Fruit fly (Drosophila melanogaster) whole organism, embryonic: ENCODE measurements around the gene Obp99b.

Experiments
- Atf-2 ChIP-seq: fragments of 200-800 bp; sonication (Bioruptor generic); optimal IDR thresholded peaks from 2 replicates; lab custom pipeline; 2016; ENCODE audit warnings: missing biosample characterization, missing genetic modification characterization
- Bgb ChIP-seq: fragments of 200-800 bp; sonication (Bioruptor generic); IDR thresholded peaks from 2 replicates; pipeline ENCODE4 v1.3.6; 2022; ENCODE audit warnings: missing biosample characterization, missing genetic modification characterization; ENCODE audit not compliant: partially characterized antibody
- CG10462 ChIP-seq: fragments of 200-800 bp; sonication (Bioruptor generic); optimal IDR thresholded peaks from 2 replicates; lab custom pipeline; 2016; ENCODE audit warnings: missing biosample characterization, missing genetic modification characterization
- CG11247 ChIP-seq: fragments of 200-800 bp; sonication (Bioruptor generic); IDR thresholded peaks from 2 replicates; pipeline ENCODE4 v1.3.6; 2022; ENCODE audit warnings: missing biosample characterization, missing genetic modification characterization
- CG13775 ChIP-seq: fragments of 200-800 bp; sonication (Bioruptor generic); optimal IDR thresholded peaks from 3 replicates; lab custom pipeline; 2017; ENCODE audit warnings: missing biosample characterization, mild to moderate bottlenecking, missing genetic modification characterization
- CG13894 ChIP-seq: fragments of 200-800 bp; sonication (Bioruptor generic); optimal IDR thresholded peaks from 3 replicates; lab custom pipeline; 2018; ENCODE audit warnings: missing biosample characterization, mild to moderate bottlenecking, missing genetic modification characterization, moderate library complexity
- CG16815 ChIP-seq: fragments of 200-800 bp; sonication (Bioruptor generic); optimal IDR thresholded peaks from 3 replicates; lab custom pipeline; 2017; ENCODE audit warnings: missing biosample characterization, mild to moderate bottlenecking, missing genetic modification characterization
- CG18764 ChIP-seq: fragments of 200-800 bp; sonication (Bioruptor generic); optimal IDR thresholded peaks from 3 replicates; lab custom pipeline; 2016; ENCODE audit warnings: missing biosample characterization, missing genetic modification characterization
- CG2199 ChIP-seq: fragments of 200-800 bp; sonication (Bioruptor generic); IDR thresholded peaks from 3 replicates; pipeline ENCODE4 v1.3.6; 2022; ENCODE audit warnings: missing biosample characterization, missing genetic modification characterization
- CG3281 ChIP-seq: fragments of 200-800 bp; sonication (Bioruptor generic); optimal IDR thresholded peaks from 3 replicates; lab custom pipeline; 2017; ENCODE audit warnings: missing biosample characterization, mild to moderate bottlenecking, missing genetic modification characterization
- CG3726 ChIP-seq: fragments of 200-800 bp; sonication (Bioruptor generic); IDR thresholded peaks from 3 replicates; pipeline ENCODE4, ENCODE4 v1.3.6; 2022; ENCODE audit warnings: missing biosample characterization, missing genetic modification characterization
- CG4404 ChIP-seq: fragments of 200-800 bp; sonication (Bioruptor generic); IDR thresholded peaks from 2 replicates; pipeline ENCODE4 v1.3.6; 2022; ENCODE audit warnings: missing biosample characterization, missing genetic modification characterization
- CG4707 ChIP-seq: fragments of 200-800 bp; sonication (Bioruptor generic); optimal IDR thresholded peaks from 2 replicates; lab custom pipeline; 2018; ENCODE audit warnings: missing biosample characterization, mild to moderate bottlenecking, missing genetic modification characterization, moderate library complexity
- CG4820 ChIP-seq: fragments of 200-800 bp; sonication (Bioruptor generic); optimal IDR thresholded peaks from 3 replicates; lab custom pipeline; 2016; ENCODE audit warnings: missing biosample characterization, missing genetic modification characterization
- CG5953 ChIP-seq: fragments of 200-800 bp; sonication (Bioruptor generic); IDR thresholded peaks from 2 replicates; pipeline ENCODE4 v1.3.6; 2022; ENCODE audit warnings: missing biosample characterization, missing genetic modification characterization
- CG6689 ChIP-seq: fragments of 200-800 bp; sonication (Bioruptor generic); IDR thresholded peaks from 2 replicates; pipeline ENCODE4 v1.3.6; 2022; ENCODE audit warnings: missing biosample characterization, missing genetic modification characterization
- CG8944 ChIP-seq: fragments of 200-800 bp; sonication (Bioruptor generic); optimal IDR thresholded peaks from 3 replicates; lab custom pipeline; 2016; ENCODE audit warnings: missing biosample characterization, missing genetic modification characterization
- CG9215 ChIP-seq: fragments of 200-800 bp; sonication (Bioruptor generic); IDR thresholded peaks from 2 replicates; pipeline ENCODE4 v1.3.6; 2022; ENCODE audit warnings: missing biosample characterization, missing genetic modification characterization
- CG9817 ChIP-seq: fragments of 200-800 bp; sonication (Bioruptor generic); optimal IDR thresholded peaks from 2 replicates; lab custom pipeline; 2018; ENCODE audit warnings: missing biosample characterization, mild to moderate bottlenecking, missing genetic modification characterization, moderate library complexity
- CG9876 ChIP-seq: fragments of 200-800 bp; sonication (Bioruptor generic); optimal IDR thresholded peaks from 2 replicates; lab custom pipeline; 2016; ENCODE audit warnings: missing biosample characterization, missing genetic modification characterization
- Chrac-16 ChIP-seq: fragments of 200-800 bp; sonication (Bioruptor generic); optimal IDR thresholded peaks from 3 replicates; lab custom pipeline; 2016; ENCODE audit warnings: missing biosample characterization, missing genetic modification characterization
- Dip3 ChIP-seq: fragments of 200-800 bp; sonication (Bioruptor generic); optimal IDR thresholded peaks from 3 replicates; lab custom pipeline; 2016; ENCODE audit warnings: missing biosample characterization, missing genetic modification characterization
- Gsc ChIP-seq: fragments of 200-800 bp; sonication (Bioruptor generic); IDR thresholded peaks from 2 replicates; pipeline ENCODE4 v1.3.6; 2022; ENCODE audit warnings: missing biosample characterization, missing genetic modification characterization
- HLH3B ChIP-seq: fragments of 200-800 bp; sonication (Bioruptor generic); IDR thresholded peaks from 2 replicates; pipeline ENCODE4 v1.3.6; 2022; ENCODE audit warnings: missing biosample characterization, missing genetic modification characterization
- Hsf ChIP-seq: fragments of 200-800 bp; sonication (Bioruptor generic); optimal IDR thresholded peaks from 3 replicates; lab custom pipeline; 2016; ENCODE audit warnings: missing biosample characterization, missing genetic modification characterization
- Myb ChIP-seq: fragments of 200-800 bp; sonication (Bioruptor generic); optimal IDR thresholded peaks from 2 replicates; lab custom pipeline; 2016; ENCODE audit warnings: missing biosample characterization, missing genetic modification characterization
- Oaz ChIP-seq: fragments of 200-800 bp; sonication (Bioruptor generic); IDR thresholded peaks from 2 replicates; pipeline ENCODE4 v1.3.6; 2022; ENCODE audit warnings: missing biosample characterization, missing genetic modification characterization
- Rfx ChIP-seq: fragments of 200-800 bp; sonication (Bioruptor generic); IDR thresholded peaks from 2 replicates; pipeline ENCODE4 v1.3.6; 2022; ENCODE audit warnings: missing biosample characterization, missing genetic modification characterization
- Side ChIP-seq: fragments of 200-800 bp; sonication (Bioruptor generic); optimal IDR thresholded peaks from 2 replicates; lab custom pipeline; 2016; ENCODE audit warnings: missing biosample characterization, missing genetic modification characterization
- Six4 ChIP-seq: fragments of 200-800 bp; sonication (Bioruptor generic); optimal IDR thresholded peaks from 2 replicates; lab custom pipeline; 2016; ENCODE audit warnings: missing biosample characterization, missing genetic modification characterization
- Usf ChIP-seq: fragments of 200-800 bp; sonication (Bioruptor generic); optimal IDR thresholded peaks from 2 replicates; lab custom pipeline; 2017; ENCODE audit warnings: missing genotype, missing biosample characterization, missing genetic modification characterization
- az2 ChIP-seq: fragments of 200-800 bp; sonication (Bioruptor generic); optimal IDR thresholded peaks from 3 replicates; lab custom pipeline; 2016; ENCODE audit warnings: missing biosample characterization, missing genetic modification characterization
- bcd ChIP-seq: fragments of 200-800 bp; sonication (Bioruptor generic); optimal IDR thresholded peaks from 2 replicates; lab custom pipeline; 2017; ENCODE audit warnings: missing biosample characterization, mild to moderate bottlenecking, missing genetic modification characterization
- bigmax ChIP-seq: fragments of 200-800 bp; sonication (Bioruptor generic); optimal IDR thresholded peaks from 2 replicates; lab custom pipeline; 2018; ENCODE audit warnings: missing biosample characterization, mild to moderate bottlenecking, missing genetic modification characterization
- bowl ChIP-seq: fragments of 200-800 bp; sonication (Bioruptor generic); IDR thresholded peaks from 2 replicates; pipeline ENCODE4 v1.3.6; 2022; ENCODE audit warnings: missing biosample characterization, missing genetic modification characterization
- caup ChIP-seq: fragments of 200-800 bp; sonication (Bioruptor generic); optimal IDR thresholded peaks from 3 replicates; lab custom pipeline; 2017; ENCODE audit warnings: missing biosample characterization, mild to moderate bottlenecking, missing genetic modification characterization, moderate library complexity; ENCODE audit not compliant: severe bottlenecking
- fd64A ChIP-seq: fragments of 200-800 bp; sonication (Bioruptor generic); optimal IDR thresholded peaks from 3 replicates; lab custom pipeline; 2018; ENCODE audit warnings: missing biosample characterization, mild to moderate bottlenecking, missing genetic modification characterization
- fu2 ChIP-seq: fragments of 200-800 bp; sonication (Bioruptor generic); optimal IDR thresholded peaks from 2 replicates; lab custom pipeline; 2016; ENCODE audit warnings: missing biosample characterization, missing genetic modification characterization
- grau ChIP-seq: fragments of 200-800 bp; optimal IDR thresholded peaks from 3 replicates; lab custom pipeline; 2019; ENCODE audit warnings: missing biosample characterization, mild to moderate bottlenecking, missing genetic modification characterization, moderate library complexity
- insv ChIP-seq, 2 experiments: fragments of 200-800 bp; sonication (Bioruptor generic); optimal IDR thresholded peaks; 3 replicates each; lab custom pipeline; 2016 to 2018; ENCODE audit warnings: missing biosample characterization in 2 of 2, missing genetic modification characterization in 2 of 2
- jumu ChIP-seq: fragments of 200-800 bp; sonication (Bioruptor generic); optimal IDR thresholded peaks from 3 replicates; lab custom pipeline; 2016; ENCODE audit warnings: missing biosample characterization, missing genetic modification characterization
- lola ChIP-seq, 3 experiments: fragments of >200 bp in 2 of 3; fragments of 200-800 bp in 1 of 3; sonication (Bioruptor generic) in 1 of 3; optimal IDR thresholded peaks; 2 replicates each; lab custom pipeline; 2017 to 2019; ENCODE audit warnings: missing biosample characterization in 3 of 3, missing genetic modification characterization in 3 of 3, mild to moderate bottlenecking in 1 of 3, moderate library complexity in 1 of 3
- maf-S ChIP-seq: fragments of 200-800 bp; sonication (Bioruptor generic); optimal IDR thresholded peaks from 2 replicates; lab custom pipeline; 2016; ENCODE audit warnings: missing biosample characterization, missing genetic modification characterization
- nmo ChIP-seq: fragments of 200-800 bp; sonication (Bioruptor generic); optimal IDR thresholded peaks from 2 replicates; lab custom pipeline; 2018; ENCODE audit warnings: missing biosample characterization, mild to moderate bottlenecking, missing genetic modification characterization, moderate library complexity
- oc ChIP-seq: fragments of 200-800 bp; sonication (Bioruptor generic); optimal IDR thresholded peaks from 2 replicates; lab custom pipeline; 2018; ENCODE audit warnings: missing biosample characterization, mild to moderate bottlenecking, missing genetic modification characterization, moderate library complexity
- org-1 ChIP-seq: fragments of 200-800 bp; sonication (Bioruptor generic); optimal IDR thresholded peaks from 2 replicates; lab custom pipeline; 2017; ENCODE audit warnings: missing biosample characterization, missing genetic modification characterization
- seq ChIP-seq: fragments of 200-800 bp; sonication (Bioruptor generic); IDR thresholded peaks from 2 replicates; pipeline ENCODE4 v1.3.6; 2022; ENCODE audit warnings: missing biosample characterization, missing genetic modification characterization
- so ChIP-seq: fragments of 200-800 bp; sonication (Bioruptor generic); IDR thresholded peaks from 3 replicates; pipeline ENCODE4 v1.3.6; 2022; ENCODE audit warnings: missing biosample characterization, missing genetic modification characterization
- stc ChIP-seq: fragments of 200-800 bp; sonication (Bioruptor generic); IDR thresholded peaks from 2 replicates; pipeline ENCODE4 v1.3.6; 2022; ENCODE audit warnings: missing biosample characterization, missing genetic modification characterization
- tgo ChIP-seq: fragments of 200-800 bp; sonication (Bioruptor generic); IDR thresholded peaks from 3 replicates; pipeline ENCODE4 v1.3.6; 2022; ENCODE audit warnings: missing biosample characterization, missing genetic modification characterization
- ttk ChIP-seq: fragments of 200-800 bp; sonication (Bioruptor generic); IDR thresholded peaks from 2 replicates; pipeline ENCODE4 v2.1.2; 2022; ENCODE audit warnings: missing biosample characterization, missing genetic modification characterization
- vfl ChIP-seq: fragments of 200-800 bp; sonication (Bioruptor generic); optimal IDR thresholded peaks from 2 replicates; lab custom pipeline; 2016; ENCODE audit warnings: missing biosample characterization, missing genetic modification characterization

Obp99b gene

dm6 chr3R:29745056-29745455 is 28.4 kb upstream of the Obp99b start, which contains the start of the genes Wdr24 and IntS11 (continued):
- peak; percentile 47 for TF ChIP-seq Atf-2
- TF ChIP-seq so (GFP tag; lab: Robert Waterston, UW): 0 out of 3 replicates have a peak, but pooled peaks have one; percentile 62
- no peak for TF ChIP-seq CG13894
- peak; percentile 94 for TF ChIP-seq ttk (GFP tag; lab: Robert Waterston, UW)
- TF ChIP-seq caup (GFP tag; lab: Kevin White, UChicago): peak; percentile 79
- no peak for TF ChIP-seq org-1
- 0 out of 2 replicates have a peak, but pooled peaks have one; percentile 34 for TF ChIP-seq bowl (GFP tag; lab: Robert Waterston, UW)
- no peak for TF ChIP-seq bigmax (GFP tag; lab: Kevin White, UChicago)
- TF ChIP-seq Usf (GFP tag; lab: Kevin White, UChicago): peak; percentile 87
- peak; percentile 69 for TF ChIP-seq seq (GFP tag; lab: Robert Waterston, UW)
- peak; percentile 81 for TF ChIP-seq vfl (GFP tag; lab: Kevin White, UChicago)
- no peak for TF ChIP-seq Six4 (GFP tag; lab: Kevin White, UChicago)
- TF ChIP-seq Oaz (GFP tag; lab: Robert Waterston, UW): peak; percentile 87
- TF ChIP-seq fd64A (GFP tag; lab: Kevin White, UChicago): no peak
- peak; percentile 88 for TF ChIP-seq CG16815
- peak; percentile 90 for TF ChIP-seq grau (tag; lab: Kevin White, UChicago)
- TF ChIP-seq maf-S (GFP tag; lab: Kevin White, UChicago): peak; percentile 47
- TF ChIP-seq CG6689 (GFP tag; lab: Robert Waterston, UW): peak; percentile 88
- TF ChIP-seq Chrac-16: peak; percentile 80
- no peak for TF ChIP-seq Side (GFP tag; lab: Kevin White, UChicago)
- TF ChIP-seq CG3281: peak; percentile 71
- peak; percentile 80; the same call in 1 of the 2 replicates for TF ChIP-seq CG5953 (GFP tag; lab: Robert Waterston, UW)
- TF ChIP-seq jumu (GFP tag; lab: Kevin White, UChicago): peak; percentile 56
- peak; percentile 87 for TF ChIP-seq bcd (GFP tag; lab: Kevin White, UChicago)
- TF ChIP-seq CG4820 (GFP tag; lab: Kevin White, UChicago): peak; percentile 57
- peak; percentile 87 for TF ChIP-seq stc (GFP tag; lab: Robert Waterston, UW)
- TF ChIP-seq fu2 (GFP tag; lab: Kevin White, UChicago): peak; percentile 69
- peak; percentile 82 for TF ChIP-seq Gsc (GFP tag; lab: Robert Waterston, UW)
- peak; percentile 70; the same call in 2 of the 3 replicates for TF ChIP-seq CG2199 (GFP tag; lab: Robert Waterston, UW)
- peak; percentile 68 for TF ChIP-seq Myb
- TF ChIP-seq CG4707: no peak
- no peak for TF ChIP-seq CG10462
- peak; percentile 93 for TF ChIP-seq CG9817
- TF ChIP-seq nmo (GFP tag; lab: Kevin White, UChicago): peak; percentile 88
- TF ChIP-seq Rfx: peak; percentile 97
- TF ChIP-seq CG13775 (GFP tag; lab: Kevin White, UChicago): peak; percentile 73
- TF ChIP-seq Hsf (GFP tag; lab: Kevin White, UChicago): peak; percentile 87
- peak; percentile 91 for TF ChIP-seq tgo (GFP tag; lab: Robert Waterston, UW)
- peak; percentile 58 for TF ChIP-seq az2
- TF ChIP-seq Bgb (GFP tag; lab: Robert Waterston, UW): peak; percentile 37; the same call in 1 of the 2 replicates
- TF ChIP-seq CG11247 (GFP tag; lab: Robert Waterston, UW): peak; percentile 92
- TF ChIP-seq oc: no peak
- TF ChIP-seq CG9876: no peak
- peak; percentile 90 for TF ChIP-seq HLH3B (GFP tag; lab: Robert Waterston, UW)
- peak; percentile 53 for TF ChIP-seq CG18764
- TF ChIP-seq CG3726 (GFP tag; lab: Robert Waterston, UW): peak; percentile 85; the same call in 2 of the 3 replicates
- peak; percentile 68 for TF ChIP-seq CG8944 (GFP tag; lab: Kevin White, UChicago)
- peak; percentile 93 for TF ChIP-seq CG9215 (GFP tag; lab: Robert Waterston, UW)
- TF ChIP-seq CG4404 (GFP tag; lab: Robert Waterston, UW): peak; percentile 90
- TF ChIP-seq Dip3 (GFP tag; lab: Kevin White, UChicago): peak; percentile 91
- TF ChIP-seq insv (GFP tag; optimal IDR thresholded peaks at IDR 0.05; lab: Kevin White, UChicago): peak; percentile 31 to 94
- TF ChIP-seq lola (GFP tag; optimal IDR thresholded peaks at IDR 0.05; lab: Kevin White, UChicago): peak in 1 of 3 experiments; percentile 49
